Worm (Caenorhabditis elegans) whole organism, L4 larva: ENCODE measurements around the gene str-114.
A peak's percentile ranks its signal among the peaks of the same experiment; 100 is the strongest.

Experiments used
- F44E2.7 ChIP-seq: fragments of 200-800 bp; sonication (Bioruptor generic); IDR thresholded peaks from 2 replicates; pipeline ENCODE4 v2.1.2; 2022; ENCODE audit warnings: missing genetic modification characterization, missing compliant biosample characterization
- R02D3.7 ChIP-seq: fragments of 150-350 bp; sonication (generic microtip); optimal IDR thresholded peaks from 3 replicates; lab custom pipeline; 2014; ENCODE audit warnings: missing biosample characterization, missing genetic modification characterization
- T20F7.1 ChIP-seq: fragments of 200-800 bp; sonication (Bioruptor generic); optimal IDR thresholded peaks from 2 replicates; lab custom pipeline; 2018; ENCODE audit warnings: mild to moderate bottlenecking, missing genetic modification characterization, missing compliant biosample characterization
- T26A8.4 ChIP-seq: fragments of 200-800 bp; sonication (Bioruptor generic); IDR thresholded peaks from 2 replicates; pipeline ENCODE4 v1.3.6; 2022; ENCODE audit warnings: missing genetic modification characterization, missing compliant biosample characterization
- Y75B8A.6 ChIP-seq: fragments of 200-800 bp; sonication (Bioruptor generic); IDR thresholded peaks from 2 replicates; pipeline ENCODE4 v1.3.6; 2022; ENCODE audit warnings: missing genetic modification reagents, missing genetic modification characterization, missing compliant biosample characterization
- ZK337.2 ChIP-seq: fragments of 200-800 bp; sonication (Bioruptor generic); IDR thresholded peaks from 2 replicates; pipeline ENCODE4 v1.3.6; 2022; ENCODE audit warnings: missing genetic modification reagents, missing genetic modification characterization, missing compliant biosample characterization
- aly-2 ChIP-seq: sonication (generic microtip); optimal IDR thresholded peaks from 2 replicates; lab custom pipeline; 2018; ENCODE audit warnings: missing biosample characterization, missing genetic modification characterization
- ceh-62 ChIP-seq: sonication (generic microtip); optimal IDR thresholded peaks from 2 replicates; lab custom pipeline; 2017; ENCODE audit warnings: missing biosample characterization, missing genetic modification characterization
- daf-12 ChIP-seq: fragments of 150-350 bp; optimal IDR thresholded peaks from 2 replicates; lab custom pipeline; 2014; ENCODE audit warnings: missing biosample characterization, missing genetic modification reagents, missing genetic modification characterization
- daf-16 ChIP-seq, 3 experiments: sonication (generic microtip); optimal IDR thresholded peaks; 2 replicates each; lab custom pipeline; 2016 to 2017; ENCODE audit warnings: missing genetic modification characterization in 3 of 3, missing genetic modification reagents in 3 of 3, mild to moderate bottlenecking in 2 of 3, missing compliant biosample characterization in 2 of 3, missing biosample characterization in 1 of 3, moderate library complexity in 1 of 3
- dmd-6 ChIP-seq: fragments of 200-800 bp; sonication (Bioruptor generic); IDR thresholded peaks from 2 replicates; pipeline ENCODE4 v1.3.6; 2022; ENCODE audit warnings: missing genetic modification reagents, missing genetic modification characterization, missing compliant biosample characterization
- dmd-8 ChIP-seq: fragments of 200-800 bp; sonication (Bioruptor generic); IDR thresholded peaks from 2 replicates; pipeline ENCODE4 v1.3.6; 2022; ENCODE audit warnings: missing genetic modification characterization, missing compliant biosample characterization
- duxl-1 ChIP-seq: sonication (generic microtip); optimal IDR thresholded peaks from 2 replicates; lab custom pipeline; 2016; ENCODE audit warnings: mild to moderate bottlenecking, missing genetic modification characterization, moderate library complexity, missing compliant biosample characterization; ENCODE audit not compliant: poor library complexity
- dve-1 ChIP-seq: sonication (generic microtip); optimal IDR thresholded peaks from 2 replicates; lab custom pipeline; 2017; ENCODE audit warnings: antibody characterized with exemption, mild to moderate bottlenecking, missing genetic modification characterization, missing compliant biosample characterization; ENCODE audit not compliant: insufficient read depth
- egl-27 ChIP-seq: sonication (generic microtip); optimal IDR thresholded peaks from 3 replicates; lab custom pipeline; 2017; ENCODE audit warnings: missing biosample characterization, missing genetic modification reagents, missing genetic modification characterization
- hlh-11 ChIP-seq: fragments of 200-800 bp; sonication (Bioruptor generic); optimal IDR thresholded peaks from 2 replicates; lab custom pipeline; 2018; ENCODE audit warnings: mild to moderate bottlenecking, missing genetic modification characterization, missing compliant biosample characterization
- hlh-30 ChIP-seq: sonication (generic microtip); optimal IDR thresholded peaks from 2 replicates; lab custom pipeline; 2017; ENCODE audit warnings: antibody characterized with exemption, mild to moderate bottlenecking, missing genetic modification characterization, missing compliant biosample characterization; ENCODE audit not compliant: insufficient read depth
- lim-7 ChIP-seq: fragments of 200-800 bp; sonication (Bioruptor generic); IDR thresholded peaks from 2 replicates; pipeline ENCODE4 v1.3.6; 2022; ENCODE audit warnings: missing genetic modification characterization, missing compliant biosample characterization
- lin-15B ChIP-seq: fragments of 150-350 bp; sonication (generic microtip); optimal IDR thresholded peaks from 3 replicates; lab custom pipeline; 2014; ENCODE audit warnings: missing biosample characterization, missing genetic modification characterization
- lsy-2 ChIP-seq, 2 experiments: fragments of 150-350 bp in 1 of 2; sonication (generic microtip) in 1 of 2; optimal IDR thresholded peaks; 2 replicates each; lab custom pipeline; 2014 to 2017; ENCODE audit warnings: missing biosample characterization in 2 of 2, missing genetic modification characterization in 2 of 2
- madf-5 ChIP-seq, 2 experiments: fragments of 200-800 bp; sonication (Bioruptor generic); IDR thresholded peaks; 2 replicates each; pipeline ENCODE4 v1.3.6; 2022; ENCODE audit warnings: missing compliant biosample characterization in 2 of 2, missing genetic modification characterization in 2 of 2
- madf-9 ChIP-seq: fragments of 200-800 bp; sonication (Bioruptor generic); conservative IDR thresholded peaks from 2 replicates; pipeline ENCODE4 v1.3.6; 2022; ENCODE audit warnings: missing genetic modification reagents, missing genetic modification characterization, missing compliant biosample characterization
- mdl-1 ChIP-seq, 2 experiments: fragments of 150-350 bp in 1 of 2; sonication (generic microtip) in 1 of 2; optimal IDR thresholded peaks; 2 replicates each; lab custom pipeline; 2014 to 2017; ENCODE audit warnings: missing biosample characterization in 2 of 2, missing genetic modification characterization in 2 of 2
- mes-2 ChIP-seq: sonication (generic microtip); optimal IDR thresholded peaks from 2 replicates; lab custom pipeline; 2016; ENCODE audit warnings: missing genotype, mild to moderate bottlenecking, missing genetic modification characterization, missing compliant biosample characterization; ENCODE audit not compliant: poor library complexity, severe bottlenecking
- mxl-3 ChIP-seq: fragments of 200-800 bp; sonication (Bioruptor generic); optimal IDR thresholded peaks from 2 replicates; lab custom pipeline; 2018; ENCODE audit warnings: mild to moderate bottlenecking, missing genetic modification characterization, missing compliant biosample characterization
- nhr-102 ChIP-seq: sonication (generic microtip); optimal IDR thresholded peaks from 2 replicates; lab custom pipeline; 2016; ENCODE audit warnings: mild to moderate bottlenecking, missing genetic modification characterization, moderate library complexity, missing compliant biosample characterization
- nhr-11 ChIP-seq: fragments of 150-350 bp; optimal IDR thresholded peaks from 2 replicates; lab custom pipeline; 2014; ENCODE audit warnings: missing biosample characterization, missing genetic modification characterization
- nhr-111 ChIP-seq: fragments of 200-800 bp; sonication (Bioruptor generic); optimal IDR thresholded peaks from 2 replicates; lab custom pipeline; 2018; ENCODE audit warnings: mild to moderate bottlenecking, missing genetic modification characterization, missing compliant biosample characterization
- nhr-237 ChIP-seq: sonication (generic microtip); optimal IDR thresholded peaks from 2 replicates; lab custom pipeline; 2017; ENCODE audit warnings: missing biosample characterization, missing genetic modification characterization
- nhr-28 ChIP-seq: fragments of 150-350 bp; optimal IDR thresholded peaks from 2 replicates; lab custom pipeline; 2014; ENCODE audit warnings: missing biosample characterization, missing genetic modification characterization
- nhr-6 ChIP-seq: fragments of 150-350 bp; optimal IDR thresholded peaks from 2 replicates; lab custom pipeline; 2014; ENCODE audit warnings: missing biosample characterization, missing genetic modification characterization
- nhr-77 ChIP-seq: fragments of 150-350 bp; optimal IDR thresholded peaks from 2 replicates; lab custom pipeline; 2014; ENCODE audit warnings: missing biosample characterization, missing genetic modification characterization
- pqm-1 ChIP-seq: sonication (generic microtip); optimal IDR thresholded peaks from 2 replicates; lab custom pipeline; 2017; ENCODE audit warnings: missing biosample characterization, missing genetic modification characterization
- saeg-2 ChIP-seq: fragments of 200-800 bp; sonication (Bioruptor generic); IDR thresholded peaks from 2 replicates; pipeline ENCODE4 v1.3.6; 2022; ENCODE audit warnings: missing genetic modification reagents, missing genetic modification characterization, missing compliant biosample characterization
- snpc-1.2 ChIP-seq: fragments of 200-800 bp; sonication (Bioruptor generic); IDR thresholded peaks from 2 replicates; pipeline ENCODE4 v1.3.6; 2022; ENCODE audit warnings: missing genetic modification reagents, missing genetic modification characterization, missing compliant biosample characterization
- tra-1 ChIP-seq: fragments of 200-800 bp; sonication (Bioruptor generic); IDR thresholded peaks from 2 replicates; pipeline ENCODE4 v1.3.6; 2022; ENCODE audit warnings: missing genetic modification reagents, missing genetic modification characterization, missing compliant biosample characterization
- unc-39 ChIP-seq: sonication (generic microtip); optimal IDR thresholded peaks from 2 replicates; lab custom pipeline; 2017; ENCODE audit warnings: missing biosample characterization, missing genetic modification characterization
- unc-62 ChIP-seq, 3 experiments: fragments of 150-350 bp in 1 of 3; sonication (generic microtip); optimal IDR thresholded peaks in 2 of 3; peaks in 1 of 3; 1 replicate in 1 of 3; 2 replicates in 2 of 3; lab custom pipeline; 2014 to 2017; ENCODE audit warnings: missing biosample characterization in 3 of 3, missing genetic modification characterization in 3 of 3, missing genetic modification reagents in 3 of 3, missing genotype in 1 of 3
- ztf-11 ChIP-seq: fragments of 150-350 bp; optimal IDR thresholded peaks from 2 replicates; lab custom pipeline; 2014; ENCODE audit warnings: missing biosample characterization, missing genetic modification characterization

Gene str-114

DNA sequence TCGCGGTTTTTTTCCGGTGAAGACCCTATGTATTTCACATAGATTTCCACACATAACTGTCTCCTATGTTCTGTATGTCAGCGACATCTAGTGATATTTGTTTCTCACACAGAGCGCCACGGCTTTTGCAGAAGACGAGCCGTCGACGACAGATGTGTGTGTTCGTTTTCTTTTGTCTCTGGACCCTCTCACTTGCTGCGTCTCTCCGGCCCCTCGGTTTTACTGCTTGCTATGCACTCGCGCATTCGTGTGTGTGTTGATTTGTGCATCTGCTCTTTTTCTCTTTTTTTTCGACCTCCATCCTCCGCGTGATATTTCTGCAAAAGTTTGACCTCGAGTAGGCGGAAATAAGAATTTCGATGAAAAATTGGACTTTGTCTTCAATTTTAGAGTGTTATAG, 39.2 kb downstream of the str-114 start (continued):
- no peak for TF ChIP-seq T20F7.1 (GFP tag; lab: Kevin White, UChicago)

DNA sequence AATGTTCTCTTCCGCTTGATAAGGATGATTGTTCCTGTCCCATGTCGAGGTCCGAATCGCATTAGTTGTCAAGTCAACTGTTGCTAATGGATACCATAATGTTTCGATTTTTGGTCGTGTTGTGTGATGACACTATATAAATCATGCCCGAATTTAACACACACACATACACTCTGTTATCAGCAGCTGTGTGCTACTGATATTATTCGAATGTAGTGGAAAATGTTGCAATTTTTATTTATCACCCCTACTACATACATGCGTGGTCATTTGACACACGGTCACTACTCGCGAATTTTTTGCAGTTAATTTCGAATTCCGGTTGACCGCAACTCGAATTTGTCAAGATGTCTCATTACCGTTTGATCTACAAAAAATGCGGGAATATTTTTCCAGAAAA, 43.0 kb downstream of the str-114 start:
- TF ChIP-seq hlh-30 (tag; lab: Kevin White, UChicago) (peak; percentile 27), dve-1 (tag; lab: Kevin White, UChicago) (peak; percentile 1), ztf-11 (tag; lab: Kevin White, UChicago) (no peak), pqm-1 (tag; lab: Kevin White, UChicago) (peak; percentile 76), hlh-11 (peak; percentile 38), duxl-1 (tag; lab: Kevin White, UChicago) (no peak), nhr-28 (tag; lab: Kevin White, UChicago) (peak; percentile 85), madf-9 (no peak), dmd-6 (GFP tag; lab: Robert Waterston, UW) (peak; percentile 30; the same call in 1 of the 2 replicates), unc-62 (GFP tag; optimal IDR thresholded peaks at IDR 0.05 in 1 of 2; lab: Kevin White, UChicago) (peak in 1 of 2 experiments; percentile 42), unc-62 (tag; optimal IDR thresholded peaks at IDR 0.05; lab: Kevin White, UChicago) (no peak), nhr-77 (tag; lab: Kevin White, UChicago) (no peak), daf-16 (GFP tag; optimal IDR thresholded peaks at IDR 0.05; lab: Kevin White, UChicago) (no peak), daf-16 (tag; optimal IDR thresholded peaks at IDR 0.05; lab: Kevin White, UChicago) (peak; percentile 52)

DNA sequence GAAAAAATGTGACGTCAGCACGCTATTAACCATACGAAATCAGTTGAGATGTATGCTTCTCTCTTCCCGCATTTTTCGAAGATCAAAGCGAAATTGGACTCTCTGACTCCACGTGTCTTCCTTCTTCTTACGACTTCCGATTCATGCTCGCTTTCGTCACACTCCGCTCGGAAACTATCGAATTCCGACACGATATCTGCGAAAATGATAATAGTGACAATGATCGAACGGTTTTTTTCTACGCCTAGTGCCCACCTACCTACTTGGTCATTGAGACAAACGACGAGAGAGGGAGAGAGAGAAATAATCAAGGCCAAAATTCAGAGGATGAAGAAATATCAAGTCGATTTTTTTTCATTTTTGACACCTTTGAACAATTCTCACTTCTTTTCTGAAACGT, 44.1 kb downstream of the str-114 start:
- TF ChIP-seq nhr-28 (tag; lab: Kevin White, UChicago) (peak; percentile 57), saeg-2 (GFP tag; lab: Robert Waterston, UW) (no peak), mxl-3 (GFP tag; lab: Kevin White, UChicago) (peak; percentile 81)

DNA sequence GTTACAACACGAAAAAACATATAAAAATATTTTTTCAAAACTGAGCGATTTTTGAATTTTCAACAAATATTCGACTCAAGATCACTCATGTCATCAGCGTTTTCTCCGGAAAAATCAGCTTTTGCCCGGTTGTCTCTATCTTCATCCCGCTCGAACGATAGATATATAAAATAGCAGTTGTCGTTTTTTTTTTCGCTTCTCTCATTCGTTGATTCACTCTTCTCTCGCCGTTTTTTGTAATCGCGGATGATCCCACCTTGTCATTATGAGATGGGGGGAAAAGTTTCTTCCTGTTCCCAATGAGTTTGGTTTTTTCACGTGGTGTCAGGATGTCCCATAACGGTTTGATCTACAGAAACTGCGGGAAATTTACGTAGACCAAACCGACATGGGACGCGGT, 45.7 kb downstream of the str-114 start:
- no peak for TF ChIP-seq daf-12 (tag; lab: Kevin White, UChicago)
- TF ChIP-seq egl-27 (tag; lab: Kevin White, UChicago): no peak
- TF ChIP-seq lim-7 (GFP tag; lab: Robert Waterston, UW): no peak
- peak in 1 of 2 experiments; percentile 43 for TF ChIP-seq daf-16 (GFP tag; optimal IDR thresholded peaks at IDR 0.05; lab: Kevin White, UChicago)
- no peak for TF ChIP-seq daf-16 (tag; optimal IDR thresholded peaks at IDR 0.05; lab: Kevin White, UChicago)
- no peak for TF ChIP-seq mes-2
- TF ChIP-seq nhr-102 (tag; lab: Kevin White, UChicago): no peak
- TF ChIP-seq saeg-2 (GFP tag; lab: Robert Waterston, UW): no peak
- peak; percentile 34 for TF ChIP-seq hlh-11
- TF ChIP-seq T26A8.4 (GFP tag; lab: Robert Waterston, UW): no peak
- TF ChIP-seq R02D3.7: no peak
- no peak for TF ChIP-seq aly-2 (tag; lab: Kevin White, UChicago)
- TF ChIP-seq snpc-1.2 (GFP tag; lab: Robert Waterston, UW): no peak
- no peak for TF ChIP-seq Y75B8A.6 (GFP tag; lab: Robert Waterston, UW)
- no peak for TF ChIP-seq unc-39
- no peak for TF ChIP-seq nhr-237
- no peak for TF ChIP-seq F44E2.7 (GFP tag; lab: Robert Waterston, UW)
- TF ChIP-seq ZK337.2: no peak
- TF ChIP-seq pqm-1 (tag; lab: Kevin White, UChicago): no peak
- peak; percentile 36 for TF ChIP-seq nhr-11
- TF ChIP-seq lsy-2 (tag; optimal IDR thresholded peaks at IDR 0.05; lab: Kevin White, UChicago): no peak
- TF ChIP-seq tra-1 (GFP tag; lab: Robert Waterston, UW): no peak
- TF ChIP-seq madf-5 (GFP tag; IDR thresholded peaks at IDR 0.05; lab: Robert Waterston, UW): no peak
- TF ChIP-seq nhr-6 (tag; lab: Kevin White, UChicago): no peak
- no peak for TF ChIP-seq ceh-62 (tag; lab: Kevin White, UChicago)
- no peak for TF ChIP-seq lin-15B (tag; lab: Kevin White, UChicago)
- TF ChIP-seq mdl-1 (tag; optimal IDR thresholded peaks at IDR 0.05; lab: Kevin White, UChicago): peak in 1 of 2 experiments; percentile 19
- TF ChIP-seq nhr-111 (GFP tag; lab: Kevin White, UChicago): no peak
- TF ChIP-seq dmd-8 (GFP tag; lab: Robert Waterston, UW): no peak
